Worm (Caenorhabditis elegans): ENCODE results near the gene mrpl-44.
A peak's percentile ranks its signal among the peaks of the same experiment; 100 is the strongest.

The mrpl-44 gene

DNA sequence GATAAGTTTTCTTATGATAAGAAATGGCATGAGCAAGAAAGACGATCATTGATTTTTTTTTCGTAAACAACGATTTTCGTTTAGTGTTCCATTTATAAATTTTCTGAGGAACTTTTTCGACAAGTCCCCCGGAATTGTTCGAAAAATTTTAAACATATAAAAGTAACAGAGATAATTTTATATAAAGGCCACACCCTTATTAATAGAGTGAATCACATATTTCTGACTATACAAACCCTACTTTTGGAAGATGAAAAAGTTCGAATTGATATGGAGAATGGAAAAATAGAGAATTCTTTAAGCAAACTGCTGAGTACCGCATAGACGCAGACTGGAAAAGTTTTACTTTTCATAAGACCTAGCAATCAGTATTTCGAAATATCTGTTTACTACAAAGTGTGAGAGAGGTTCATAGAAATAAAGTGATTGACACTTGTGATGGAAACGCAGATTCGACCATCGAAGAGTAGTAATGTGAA lies 38.0 kb downstream of the mrpl-44 start (continued):
- peak; percentile 65 for TF ChIP-seq tbp1 (GFP tag; optimal IDR thresholded peaks at IDR 0.05)
- TF ChIP-seq F57A8.1 (GFP tag; optimal IDR thresholded peaks at IDR 0.05) = no peak
- TF ChIP-seq C06A6.2 (GFP tag; conservative IDR thresholded peaks at IDR 0.05) = peak; percentile 41; the same call in 1 of the 2 replicates
- TF ChIP-seq F23B12.7 (tag; optimal IDR thresholded peaks at IDR 0.05; ENCODE audit: insufficient read depth) = peak; percentile 89

DNA sequence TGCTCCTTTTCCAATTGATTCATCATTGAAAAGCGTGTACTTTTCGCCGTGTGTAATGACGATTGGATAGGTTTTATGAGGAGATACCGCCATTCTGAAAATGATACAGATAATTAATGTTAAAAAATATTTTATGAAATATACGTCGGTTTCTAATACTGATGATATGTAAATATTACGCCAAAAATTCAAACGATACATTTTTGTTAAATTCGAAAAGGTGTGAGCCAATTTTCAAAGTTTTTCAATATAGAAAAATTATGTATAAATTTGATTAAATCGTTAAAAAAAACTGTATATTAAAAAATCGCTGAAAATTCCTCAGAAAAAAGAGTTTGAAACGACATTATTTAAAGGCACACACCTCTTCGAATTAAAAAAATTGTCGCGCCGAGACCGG lies 38.6 kb downstream of the mrpl-44 start, which contains the start of gene ikke-1:
Gene ikke-1, minus strand, starts transcription at position 101 of the 400 bp plus-strand sequence.
- TF ChIP-seq hsf-1 (GFP tag; IDR thresholded peaks at IDR 0.05) (0 out of 2 replicates have a peak, but pooled peaks have one; percentile 6), lsy-27 (tag; optimal IDR thresholded peaks at IDR 0.05; ENCODE audit: borderline replicate concordance, insufficient read depth) (no peak)

DNA sequence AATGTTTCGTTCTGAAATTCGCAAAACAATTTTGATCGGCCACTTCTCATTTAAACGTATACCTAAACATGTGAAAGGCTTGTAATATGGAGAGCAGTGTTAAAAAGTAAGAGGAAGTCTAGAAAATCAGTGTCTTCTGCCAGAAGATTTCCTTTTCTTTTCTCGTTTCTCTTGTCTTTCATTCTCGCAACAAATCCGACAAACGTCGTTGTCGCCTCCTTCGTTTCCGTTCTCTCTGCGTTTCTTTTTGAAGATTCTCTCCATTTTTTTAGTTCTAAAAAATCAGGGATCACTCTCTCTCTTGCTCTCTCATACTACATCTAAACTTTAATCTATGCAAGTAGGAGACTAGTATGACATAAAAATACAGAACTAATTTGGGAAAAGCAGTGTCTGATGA lies 41.9 kb downstream of the mrpl-44 start:
- TF ChIP-seq tlf-1 (GFP tag; optimal IDR thresholded peaks at IDR 0.05) (no peak), nfyb-1 (GFP tag; IDR thresholded peaks at IDR 0.05) (no peak), fkh-3 (tag; optimal IDR thresholded peaks at IDR 0.05) (no peak), lsy-27 (tag; optimal IDR thresholded peaks at IDR 0.05; ENCODE audit: borderline replicate concordance, insufficient read depth) (no peak)

DNA sequence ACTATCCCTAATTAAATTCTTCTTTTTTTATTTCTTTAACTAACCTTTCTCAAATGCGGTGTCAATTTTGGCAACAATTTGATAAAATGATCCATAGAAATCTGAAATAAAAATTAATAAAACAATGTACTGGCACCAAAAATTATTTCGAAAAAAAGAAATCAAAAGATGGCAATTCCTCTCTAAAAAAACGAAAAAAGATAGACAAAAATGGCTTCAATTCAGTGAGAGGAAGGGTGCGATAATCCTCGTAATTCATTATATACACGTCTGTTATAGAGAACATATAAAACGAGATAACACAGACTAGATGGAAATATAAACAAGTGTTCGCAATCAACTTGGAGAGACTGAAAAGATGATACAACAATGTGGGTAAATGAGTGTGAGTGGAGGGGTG lies 43.3 kb downstream of the mrpl-44 start, which contains the start of gene R107.2:
Gene R107.2, minus strand, starts transcription at position 101 of the 400 bp plus-strand sequence.
- TF ChIP-seq egl-18 (GFP tag; IDR thresholded peaks at IDR 0.05) = no peak
- TF ChIP-seq attf-5 (GFP tag; optimal IDR thresholded peaks at IDR 0.05) = peak; percentile 8
- no peak for TF ChIP-seq Y53G8AR.9 (GFP tag; conservative IDR thresholded peaks at IDR 0.05)
- no peak for TF ChIP-seq zim-3 (tag; optimal IDR thresholded peaks at IDR 0.05)
- no peak for TF ChIP-seq repo-1 (tag; optimal IDR thresholded peaks at IDR 0.05)
- no peak for TF ChIP-seq hrde-1 (tag; optimal IDR thresholded peaks at IDR 0.05; ENCODE audit: borderline replicate concordance)
- no peak for TF ChIP-seq rcor-1 (GFP tag; IDR thresholded peaks at IDR 0.05)
- TF ChIP-seq nhr-80 (tag; optimal IDR thresholded peaks at IDR 0.05) = peak; percentile 29

DNA sequence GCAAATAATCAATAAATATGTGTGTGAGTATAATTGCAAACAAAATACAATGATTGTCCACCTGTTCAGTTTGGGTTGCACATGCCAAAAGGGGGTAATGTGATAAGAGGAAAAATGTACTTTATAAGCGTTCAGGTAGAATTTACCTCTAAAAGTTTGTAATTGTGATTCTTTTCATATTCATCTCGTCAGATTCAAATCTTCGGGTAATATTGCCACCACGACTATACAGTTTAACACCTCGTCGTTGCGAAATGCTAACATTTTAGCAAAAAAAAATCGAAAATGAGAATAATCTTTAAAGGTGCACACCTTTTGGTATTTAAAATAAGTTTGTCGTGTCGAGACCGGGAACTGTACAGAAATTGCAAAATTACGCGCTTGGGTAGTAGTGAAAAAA lies 46.0 kb downstream of the mrpl-44 start, which contains the start of gene nac-2:
Gene nac-2, minus strand, starts transcription at position 101 of the 400 bp plus-strand sequence.
- no peak for TF ChIP-seq unc-130 (GFP tag; optimal IDR thresholded peaks at IDR 0.05)
- no peak for TF ChIP-seq repo-1 (tag; optimal IDR thresholded peaks at IDR 0.05)
- no peak for TF ChIP-seq tbx-9 (tag; optimal IDR thresholded peaks at IDR 0.05; ENCODE audit: borderline replicate concordance)

DNA sequence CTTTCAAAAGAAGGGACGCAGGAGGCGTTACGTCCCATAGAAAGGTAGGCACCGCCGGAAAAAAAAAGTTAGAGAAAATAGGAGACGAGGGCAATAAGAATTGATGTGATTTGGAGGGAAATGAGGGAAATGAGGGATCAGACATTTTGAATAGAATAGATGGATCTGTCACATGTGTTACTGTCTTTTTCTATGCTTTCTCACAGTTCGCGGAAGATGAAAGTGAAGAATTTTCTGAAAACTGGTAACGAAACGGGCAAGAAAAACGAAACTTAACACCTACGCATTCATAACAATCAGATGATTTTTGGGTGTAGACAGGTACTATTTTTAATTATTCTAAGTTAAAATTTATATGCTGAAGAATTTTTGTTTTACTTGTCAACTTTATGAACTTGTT lies 51.5 kb downstream of the mrpl-44 start, which contains the start of gene R107.9:
Gene R107.9, plus strand, starts transcription at position 301 of the 400 bp plus-strand sequence.
- TF ChIP-seq ceh-40 (GFP tag; IDR thresholded peaks at IDR 0.05) (no peak), ceh-58 (GFP tag; IDR thresholded peaks at IDR 0.05) (no peak), fkh-3 (tag; optimal IDR thresholded peaks at IDR 0.05) (no peak), mcd-1 (GFP tag; IDR thresholded peaks at IDR 0.05) (no peak)

DNA sequence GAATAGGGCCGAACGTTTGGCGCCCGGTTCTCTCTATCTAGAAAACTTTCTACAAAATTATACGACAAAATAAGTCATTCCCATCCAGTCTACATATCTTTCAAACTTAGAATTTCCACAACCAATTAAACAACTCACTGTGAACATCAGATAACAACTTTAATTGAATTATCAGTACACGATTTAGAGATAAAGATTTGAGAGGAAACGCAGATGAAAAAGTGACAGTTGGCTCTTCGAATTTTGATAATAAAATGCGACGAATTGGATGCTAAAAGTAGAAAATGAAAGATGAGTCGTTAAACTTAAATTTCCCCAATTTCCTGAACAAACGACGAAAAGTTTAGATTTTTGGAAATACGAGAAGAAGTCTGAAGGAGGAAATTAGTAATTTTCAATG lies 54.1 kb downstream of the mrpl-44 start:
- TF ChIP-seq ztf-3 (GFP tag; optimal IDR thresholded peaks at IDR 0.05) (no peak), nhr-80 (tag; optimal IDR thresholded peaks at IDR 0.05) (peak; percentile 64), ekl-4 (GFP tag; IDR thresholded peaks at IDR 0.05) (no peak), ztf-6 (GFP tag; IDR thresholded peaks at IDR 0.05) (no peak)

Data from whole organism, young adult.